Fruit fly (Drosophila melanogaster) S2 (cell line): ENCODE results near the gene Peritrophin-15b.

ENCODE experiments used
- CG8478 ChIP-seq: fragments of >200 bp; optimal IDR thresholded peaks from 2 replicates; lab custom pipeline; 2018
- CTCF ChIP-seq, 2 experiments: fragments of >200 bp; optimal IDR thresholded peaks; 2 replicates each; lab custom pipeline; 2018

- TF ChIP-seq CG8478 (lab: Kevin White, UChicago) (no peak), CTCF (optimal IDR thresholded peaks at IDR 0.05; lab: Kevin White, UChicago) (no peak)
Observed at dm6 chr2L:8437176-8437575, 42.4 kb upstream of the Peritrophin-15b start, which contains the start of the genes D12 and Chrac-14.
